Fruit fly (Drosophila melanogaster) whole organism, embryonic: Measurements from ENCODE around the gene CtBP.

ENCODE experiments used
- BEAF-32 ChIP-seq: fragments of 200-800 bp; sonication (Bioruptor generic); optimal IDR thresholded peaks from 3 replicates; lab custom pipeline; 2017; ENCODE audit warnings: missing biosample characterization, missing genetic modification characterization, mild to moderate bottlenecking, moderate library complexity, missing genetic modification reagents
- Bgb ChIP-seq: fragments of 200-800 bp; sonication (Bioruptor generic); IDR thresholded peaks from 2 replicates; pipeline ENCODE4 v1.3.6; 2022; ENCODE audit warnings: missing biosample characterization, missing genetic modification characterization; ENCODE audit not compliant: partially characterized antibody
- Bteb2 ChIP-seq: fragments of 200-800 bp; sonication (Bioruptor generic); optimal IDR thresholded peaks from 2 replicates; lab custom pipeline; 2016; ENCODE audit warnings: missing biosample characterization, missing genetic modification characterization
- CG10979 ChIP-seq: fragments of 200-800 bp; sonication (Bioruptor generic); optimal IDR thresholded peaks from 2 replicates; lab custom pipeline; 2018; ENCODE audit warnings: missing biosample characterization, mild to moderate bottlenecking, missing genetic modification characterization, moderate library complexity
- CG11093 ChIP-seq: fragments of 200-800 bp; sonication (Bioruptor generic); IDR thresholded peaks from 3 replicates; pipeline ENCODE4 v1.3.6; 2022; ENCODE audit warnings: missing biosample characterization, missing genetic modification characterization
- CG11696 ChIP-seq: fragments of 200-800 bp; sonication (Bioruptor generic); IDR thresholded peaks from 2 replicates; pipeline ENCODE4 v1.3.6; 2022; ENCODE audit warnings: missing biosample characterization, missing genetic modification characterization
- CG14860 ChIP-seq: fragments of 200-800 bp; sonication (Bioruptor generic); IDR thresholded peaks from 3 replicates; pipeline ENCODE4 v1.3.6; 2022; ENCODE audit warnings: missing biosample characterization, missing genetic modification characterization; ENCODE audit not compliant: partially characterized antibody
- CG1602 ChIP-seq: fragments of 200-800 bp; sonication (Bioruptor generic); optimal IDR thresholded peaks from 3 replicates; lab custom pipeline; 2016; ENCODE audit warnings: missing biosample characterization, missing genetic modification characterization
- CG17186 ChIP-seq: fragments of 200-800 bp; sonication (Bioruptor generic); optimal IDR thresholded peaks from 3 replicates; lab custom pipeline; 2017; ENCODE audit warnings: missing biosample characterization, missing genetic modification reagents, missing genetic modification characterization
- CG18476 ChIP-seq: fragments of 200-800 bp; sonication (Bioruptor generic); optimal IDR thresholded peaks from 2 replicates; lab custom pipeline; 2016; ENCODE audit warnings: missing biosample characterization, mild to moderate bottlenecking, missing genetic modification characterization
- CG31441 ChIP-seq: fragments of 200-800 bp; sonication (Bioruptor generic); IDR thresholded peaks from 2 replicates; pipeline ENCODE4 v1.3.6; 2022; ENCODE audit warnings: missing biosample characterization, missing genetic modification characterization
- CG32767 ChIP-seq: fragments of 200-800 bp; sonication (Bioruptor generic); IDR thresholded peaks from 2 replicates; pipeline ENCODE4 v1.3.6; 2022; ENCODE audit warnings: missing biosample characterization, missing genetic modification characterization
- CG33213 ChIP-seq: fragments of 200-800 bp; sonication (Bioruptor generic); optimal IDR thresholded peaks from 3 replicates; lab custom pipeline; 2016; ENCODE audit warnings: missing biosample characterization, missing genetic modification characterization
- CG33557 ChIP-seq: fragments of 200-800 bp; sonication (Bioruptor generic); optimal IDR thresholded peaks from 2 replicates; lab custom pipeline; 2019; ENCODE audit warnings: missing biosample characterization, mild to moderate bottlenecking, missing genetic modification characterization, moderate library complexity
- CG43689 ChIP-seq: fragments of 200-800 bp; sonication (Bioruptor generic); IDR thresholded peaks from 2 replicates; pipeline ENCODE4 v1.3.6; 2022; ENCODE audit warnings: missing biosample characterization, missing genetic modification characterization
- CG4404 ChIP-seq: fragments of 200-800 bp; sonication (Bioruptor generic); IDR thresholded peaks from 2 replicates; pipeline ENCODE4 v1.3.6; 2022; ENCODE audit warnings: missing biosample characterization, missing genetic modification characterization
- CG4424 ChIP-seq: fragments of 200-800 bp; sonication (Bioruptor generic); optimal IDR thresholded peaks from 3 replicates; lab custom pipeline; 2016; ENCODE audit warnings: missing biosample characterization, missing genetic modification characterization
- CG6272 ChIP-seq: fragments of 200-800 bp; sonication (Bioruptor generic); IDR thresholded peaks from 2 replicates; pipeline ENCODE4 v1.3.6; 2022; ENCODE audit warnings: missing biosample characterization, missing genetic modification characterization
- CG7987 ChIP-seq: fragments of 200-800 bp; sonication (Bioruptor generic); optimal IDR thresholded peaks from 2 replicates; lab custom pipeline; 2018; ENCODE audit warnings: missing biosample characterization, mild to moderate bottlenecking, missing genetic modification characterization, moderate library complexity
- CG9932 ChIP-seq: fragments of 200-800 bp; sonication (Bioruptor generic); IDR thresholded peaks from 2 replicates; pipeline ENCODE4 v1.3.6; 2022; ENCODE audit warnings: missing biosample characterization, missing genetic modification characterization
- Elba2 ChIP-seq: fragments of 200-800 bp; sonication (Bioruptor generic); optimal IDR thresholded peaks from 3 replicates; lab custom pipeline; 2016; ENCODE audit warnings: missing biosample characterization, missing genetic modification characterization
- Hand ChIP-seq: fragments of 200-800 bp; sonication (Bioruptor generic); optimal IDR thresholded peaks from 2 replicates; lab custom pipeline; 2017; ENCODE audit warnings: mild to moderate bottlenecking, missing biosample characterization, missing genetic modification reagents, missing genetic modification characterization
- Jarid2 ChIP-seq: fragments of 200-800 bp; sonication (Bioruptor generic); optimal IDR thresholded peaks from 3 replicates; lab custom pipeline; 2017; ENCODE audit warnings: mild to moderate bottlenecking, missing biosample characterization, missing genetic modification reagents, missing genetic modification characterization
- Med ChIP-seq: fragments of 200-800 bp; sonication (Bioruptor generic); peaks from one replicate; lab custom pipeline; 2016; ENCODE audit warnings: missing biosample characterization, missing genetic modification characterization, mild to moderate bottlenecking, inconsistent platforms, moderate library complexity
- NC2α ChIP-seq: fragments of 200-800 bp; sonication (Bioruptor generic); optimal IDR thresholded peaks from 2 replicates; lab custom pipeline; 2016; ENCODE audit warnings: missing biosample characterization, missing genetic modification characterization
- Nf-YA ChIP-seq: fragments of 200-800 bp; sonication (Bioruptor generic); IDR thresholded peaks from 2 replicates; pipeline ENCODE4 v1.3.6; 2022; ENCODE audit warnings: missing biosample characterization, missing genetic modification characterization
- Nf-YB ChIP-seq: fragments of 200-800 bp; sonication (Bioruptor generic); optimal IDR thresholded peaks from 3 replicates; lab custom pipeline; 2019; ENCODE audit warnings: missing biosample characterization, mild to moderate bottlenecking, missing genetic modification characterization, moderate library complexity
- Sox100B ChIP-seq: fragments of 200-800 bp; sonication (Bioruptor generic); optimal IDR thresholded peaks from 3 replicates; lab custom pipeline; 2018; ENCODE audit warnings: missing biosample characterization, mild to moderate bottlenecking, missing genetic modification characterization
- Sox102F ChIP-seq: fragments of 200-800 bp; sonication (Bioruptor generic); optimal IDR thresholded peaks from 2 replicates; lab custom pipeline; 2018; ENCODE audit warnings: missing biosample characterization, mild to moderate bottlenecking, missing genetic modification characterization, moderate library complexity
- ara ChIP-seq: fragments of 200-800 bp; sonication (Bioruptor generic); IDR thresholded peaks from 2 replicates; pipeline ENCODE4 v1.3.6; 2022; ENCODE audit warnings: missing biosample characterization, missing genetic modification characterization
- br ChIP-seq: fragments of >200 bp; optimal IDR thresholded peaks from 2 replicates; lab custom pipeline; 2017
- bsh ChIP-seq, 2 experiments: fragments of 200-800 bp; sonication (Bioruptor generic); optimal IDR thresholded peaks; 2 replicates each; lab custom pipeline; 2017 to 2018; ENCODE audit warnings: mild to moderate bottlenecking in 2 of 2, missing biosample characterization in 2 of 2, missing genetic modification characterization in 2 of 2, moderate library complexity in 1 of 2
- crc ChIP-seq: fragments of 200-800 bp; sonication (Bioruptor generic); optimal IDR thresholded peaks from 2 replicates; lab custom pipeline; 2016; ENCODE audit warnings: missing biosample characterization, missing genetic modification characterization
- crol ChIP-seq: fragments of 200-800 bp; sonication (Bioruptor generic); IDR thresholded peaks from 2 replicates; pipeline ENCODE4 v1.3.6; 2022; ENCODE audit warnings: missing biosample characterization, missing genetic modification characterization
- crp ChIP-seq, 2 experiments: fragments of 200-800 bp; sonication (Bioruptor generic); optimal IDR thresholded peaks; 2 replicates in 1 of 2; 3 replicates in 1 of 2; lab custom pipeline; 2017; ENCODE audit warnings: missing biosample characterization in 2 of 2, missing genetic modification characterization in 2 of 2, mild to moderate bottlenecking in 1 of 2, moderate library complexity in 1 of 2
- ewg ChIP-seq: fragments of 200-800 bp; sonication (Bioruptor generic); optimal IDR thresholded peaks from 3 replicates; lab custom pipeline; 2017; ENCODE audit warnings: mild to moderate bottlenecking, missing biosample characterization, missing genetic modification reagents, missing genetic modification characterization
- gem ChIP-seq: fragments of 200-800 bp; sonication (Bioruptor generic); optimal IDR thresholded peaks from 2 replicates; lab custom pipeline; 2019; ENCODE audit warnings: missing biosample characterization, mild to moderate bottlenecking, missing genetic modification characterization, moderate library complexity
- insv ChIP-seq, 2 experiments: fragments of 200-800 bp; sonication (Bioruptor generic); optimal IDR thresholded peaks; 3 replicates each; lab custom pipeline; 2016 to 2018; ENCODE audit warnings: missing biosample characterization in 2 of 2, missing genetic modification characterization in 2 of 2
- kay ChIP-seq: fragments of 200-800 bp; sonication (Bioruptor generic); optimal IDR thresholded peaks from 2 replicates; lab custom pipeline; 2016; ENCODE audit warnings: missing biosample characterization, missing genetic modification characterization
- ken ChIP-seq: fragments of 200-800 bp; sonication (Bioruptor generic); IDR thresholded peaks from 3 replicates; pipeline ENCODE4 v1.3.6; 2022; ENCODE audit warnings: missing biosample characterization, missing genetic modification characterization
- kni ChIP-seq: fragments of 200-800 bp; sonication (Bioruptor generic); optimal IDR thresholded peaks from 3 replicates; lab custom pipeline; 2017; ENCODE audit warnings: mild to moderate bottlenecking, missing biosample characterization, missing genetic modification reagents, missing genetic modification characterization
- knrl ChIP-seq: fragments of 200-800 bp; sonication (Bioruptor generic); IDR thresholded peaks from 3 replicates; pipeline ENCODE4 v1.3.6; 2022; ENCODE audit warnings: missing biosample characterization, missing genetic modification characterization; ENCODE audit not compliant: partially characterized antibody
- onecut ChIP-seq: fragments of 200-800 bp; sonication (Bioruptor generic); IDR thresholded peaks from 2 replicates; pipeline ENCODE4 v1.3.6; 2022; ENCODE audit warnings: missing biosample characterization, missing genetic modification characterization
- rib ChIP-seq: fragments of 200-800 bp; sonication (Bioruptor generic); IDR thresholded peaks from 2 replicates; pipeline ENCODE4 v1.3.6; 2022; ENCODE audit warnings: missing biosample characterization, missing genetic modification characterization
- seq ChIP-seq: fragments of 200-800 bp; sonication (Bioruptor generic); IDR thresholded peaks from 2 replicates; pipeline ENCODE4 v1.3.6; 2022; ENCODE audit warnings: missing biosample characterization, missing genetic modification characterization
- sr ChIP-seq: fragments of 200-800 bp; sonication (Bioruptor generic); IDR thresholded peaks from 3 replicates; pipeline ENCODE4 v1.3.6; 2022; ENCODE audit warnings: missing biosample characterization, missing genetic modification characterization
- tna ChIP-seq: fragments of 200-800 bp; sonication (Bioruptor generic); IDR thresholded peaks from 2 replicates; pipeline ENCODE4 v1.3.6; 2022; ENCODE audit warnings: missing biosample characterization, missing genetic modification characterization; ENCODE audit not compliant: partially characterized antibody

The CtBP gene

DNA sequence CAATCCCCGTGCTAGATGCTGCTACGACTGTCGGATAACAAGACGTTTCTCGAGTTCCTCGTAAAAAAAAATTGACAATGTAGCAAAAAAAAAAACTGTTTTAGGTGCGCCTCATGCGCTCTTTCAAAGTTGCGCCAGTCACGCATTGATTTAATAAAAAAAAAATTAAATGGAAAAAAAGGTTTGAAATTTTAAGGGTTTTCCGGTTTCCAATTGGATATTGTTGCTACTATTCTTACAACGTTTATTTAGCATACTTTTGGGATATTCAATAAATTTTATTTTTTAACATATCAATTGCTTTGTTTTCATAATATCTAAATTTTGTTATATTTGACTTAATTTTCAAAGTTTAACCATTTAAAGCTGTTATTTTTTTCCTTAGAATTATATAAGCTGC is 45.1 kb downstream of the CtBP start:
- TF ChIP-seq ewg (GFP tag; lab: Kevin White, UChicago) (no peak), insv (GFP tag; optimal IDR thresholded peaks at IDR 0.05; lab: Kevin White, UChicago) (peak; percentile 7 to 92)

dm6 chr3R:13057121-13057805 is 45.8 kb downstream of the CtBP start, which contains the start of gene sim:
TSS of gene sim (plus strand) at chr3R:13057755.
- no peak for TF ChIP-seq CG17186 (GFP tag; lab: Kevin White, UChicago)
- no peak for TF ChIP-seq NC2α (GFP tag; lab: Kevin White, UChicago)
- peak; percentile 52; the same call in 1 of the 2 replicates for TF ChIP-seq seq (GFP tag; lab: Robert Waterston, UW)
- no peak for TF ChIP-seq Elba2
- no peak for TF ChIP-seq Sox102F (GFP tag; lab: Kevin White, UChicago)
- TF ChIP-seq CG14860 (GFP tag; lab: Robert Waterston, UW) = no peak
- peak; percentile 83 for TF ChIP-seq ewg (GFP tag; lab: Kevin White, UChicago)
- TF ChIP-seq rib (GFP tag; lab: Robert Waterston, UW) = 0 out of 2 replicates have a peak, but pooled peaks have one; percentile 29
- TF ChIP-seq knrl (GFP tag; lab: Robert Waterston, UW) = 0 out of 3 replicates have a peak, but pooled peaks have one; percentile 25
- TF ChIP-seq Med (GFP tag; lab: Kevin White, UChicago) = peak; percentile 27
- 0 out of 3 replicates have a peak, but pooled peaks have one; percentile 12 for TF ChIP-seq sr
- peak; percentile 43 for TF ChIP-seq Jarid2 (GFP tag; lab: Kevin White, UChicago)
- no peak for TF ChIP-seq kay (GFP tag; lab: Kevin White, UChicago)
- TF ChIP-seq kni = peak; percentile 16
- TF ChIP-seq CG10979 (tag; lab: Kevin White, UChicago) = no peak
- TF ChIP-seq ken (GFP tag; lab: Robert Waterston, UW) = no peak
- no peak for TF ChIP-seq Sox100B (GFP tag; lab: Kevin White, UChicago)
- no peak for TF ChIP-seq bsh (GFP tag; optimal IDR thresholded peaks at IDR 0.05; lab: Kevin White, UChicago)
- TF ChIP-seq Nf-YA = 0 out of 2 replicates have a peak, but pooled peaks have one; percentile 28
- TF ChIP-seq Hand (GFP tag; lab: Kevin White, UChicago) = no peak
- TF ChIP-seq tna = no peak
- no peak for TF ChIP-seq BEAF-32 (GFP tag; lab: Kevin White, UChicago)
- no peak for TF ChIP-seq crc (GFP tag; lab: Kevin White, UChicago)
- no peak for TF ChIP-seq CG32767
- no peak for TF ChIP-seq CG31441
- TF ChIP-seq CG11696 = no peak
- TF ChIP-seq CG33213 (GFP tag; lab: Kevin White, UChicago) = no peak
- peak; percentile 73 for TF ChIP-seq crol (GFP tag; lab: Robert Waterston, UW)
- TF ChIP-seq CG9932 (GFP tag; lab: Robert Waterston, UW) = 0 out of 2 replicates have a peak, but pooled peaks have one; percentile 21
- no peak for TF ChIP-seq CG18476 (GFP tag; lab: Kevin White, UChicago)
- TF ChIP-seq Bgb (GFP tag; lab: Robert Waterston, UW) = peak; percentile 17; the same call in 1 of the 2 replicates
- TF ChIP-seq CG4404 (GFP tag; lab: Robert Waterston, UW) = no peak
- TF ChIP-seq CG43689 = no peak
- TF ChIP-seq CG33557 (GFP tag; lab: Kevin White, UChicago) = no peak
- TF ChIP-seq CG4424 = no peak
- TF ChIP-seq CG1602 (GFP tag; lab: Kevin White, UChicago) = no peak
- no peak for TF ChIP-seq br (lab: Kevin White, UChicago)
- no peak for TF ChIP-seq onecut
- no peak for TF ChIP-seq CG11093 (GFP tag; lab: Robert Waterston, UW)
- no peak for TF ChIP-seq CG7987 (GFP tag; lab: Kevin White, UChicago)
- TF ChIP-seq Nf-YB (GFP tag; lab: Kevin White, UChicago) = peak; percentile 94
- no peak for TF ChIP-seq ara (GFP tag; lab: Robert Waterston, UW)
- TF ChIP-seq CG6272 (GFP tag; lab: Robert Waterston, UW) = 0 out of 2 replicates have a peak, but pooled peaks have one; percentile 21
- TF ChIP-seq gem (tag; lab: Kevin White, UChicago) = no peak
- no peak for TF ChIP-seq crp (GFP tag; optimal IDR thresholded peaks at IDR 0.05; lab: Kevin White, UChicago)
- no peak for TF ChIP-seq Bteb2
